Worm (Caenorhabditis elegans) whole organism, early embryonic: Measurements from ENCODE around the gene bus-4.

Experiments
- B0310.2 ChIP-seq: sonication (generic microtip); optimal IDR thresholded peaks from 2 replicates; lab custom pipeline; 2016; ENCODE audit warnings: mild to moderate bottlenecking, missing genetic modification characterization, missing compliant biosample characterization
- F13C5.2 ChIP-seq: sonication (generic microtip); optimal IDR thresholded peaks from 2 replicates; lab custom pipeline; 2017; ENCODE audit warnings: mild to moderate bottlenecking, missing genetic modification characterization, inconsistent platforms, missing compliant biosample characterization
- aly-1 ChIP-seq: sonication (generic microtip); optimal IDR thresholded peaks from 2 replicates; lab custom pipeline; 2016; ENCODE audit warnings: missing genetic modification characterization, missing compliant biosample characterization
- ama-1 ChIP-seq: fragments of 150-350 bp; optimal IDR thresholded peaks from 2 replicates; lab custom pipeline; 2014
- ceh-13 ChIP-seq: fragments of 200-800 bp; sonication (Bioruptor generic); optimal IDR thresholded peaks from 2 replicates; lab custom pipeline; 2018; ENCODE audit warnings: mild to moderate bottlenecking, missing genetic modification characterization, missing compliant biosample characterization
- ceh-36 ChIP-seq: sonication (generic microtip); optimal IDR thresholded peaks from 2 replicates; lab custom pipeline; 2016; ENCODE audit warnings: missing genetic modification characterization, inconsistent platforms, missing compliant biosample characterization
- ets-7 ChIP-seq: sonication (generic microtip); optimal IDR thresholded peaks from 2 replicates; lab custom pipeline; 2016; ENCODE audit warnings: missing genotype, missing genetic modification characterization, missing compliant biosample characterization
- flt-1 ChIP-seq: fragments of 200-800 bp; sonication (Bioruptor generic); IDR thresholded peaks from 2 replicates; pipeline ENCODE4 v1.3.6; 2022; ENCODE audit warnings: missing genetic modification characterization, missing compliant biosample characterization
- hmbx-1 ChIP-seq: sonication (generic microtip); optimal IDR thresholded peaks from 2 replicates; lab custom pipeline; 2016; ENCODE audit warnings: mild to moderate bottlenecking, missing genetic modification characterization, missing compliant biosample characterization
- hmg-4 ChIP-seq: fragments of 200-800 bp; sonication (Bioruptor generic); optimal IDR thresholded peaks from 2 replicates; lab custom pipeline; 2018; ENCODE audit warnings: mild to moderate bottlenecking, missing genetic modification characterization, missing compliant biosample characterization
- hnd-1 ChIP-seq: sonication (generic microtip); optimal IDR thresholded peaks from 2 replicates; lab custom pipeline; 2016; ENCODE audit warnings: missing genetic modification characterization, missing compliant biosample characterization
- pes-1 ChIP-seq: fragments of 200-800 bp; sonication (Bioruptor generic); IDR thresholded peaks from 2 replicates; pipeline ENCODE4 v1.3.6; 2022; ENCODE audit warnings: missing genetic modification reagents, missing genetic modification characterization, missing compliant biosample characterization
- scrt-1 ChIP-seq: fragments of 200-800 bp; sonication (Bioruptor generic); IDR thresholded peaks from 2 replicates; pipeline ENCODE4 v1.3.6; 2022; ENCODE audit warnings: missing genetic modification characterization, missing compliant biosample characterization
- sea-1 ChIP-seq: fragments of 200-800 bp; sonication (Bioruptor generic); conservative IDR thresholded peaks from 2 replicates; pipeline ENCODE4 v1.3.6; 2022; ENCODE audit warnings: missing genetic modification characterization, missing compliant biosample characterization
- tbx-11 ChIP-seq: fragments of 200-800 bp; sonication (Bioruptor generic); IDR thresholded peaks from 2 replicates; pipeline ENCODE4 v1.3.6; 2022; ENCODE audit warnings: missing genetic modification characterization, missing compliant biosample characterization
- tbx-37 ChIP-seq: fragments of 200-800 bp; sonication (Bioruptor generic); conservative IDR thresholded peaks from 2 replicates; pipeline ENCODE4 v1.3.6; 2022; ENCODE audit warnings: missing genetic modification reagents, missing genetic modification characterization, missing compliant biosample characterization
- tra-4 ChIP-seq: sonication (generic microtip); optimal IDR thresholded peaks from 2 replicates; lab custom pipeline; 2017; ENCODE audit warnings: missing genetic modification characterization, missing compliant biosample characterization

bus-4 gene

ce11 chrIV:4652365-4652844 lies 35.7 kb upstream of the bus-4 start, which contains the start of gene F29B9.5:
Gene F29B9.5, plus strand, starts transcription at chrIV:4652415.
- TF ChIP-seq pes-1 (GFP tag; lab: Robert Waterston, UW) (no peak), ama-1 (lab: Kevin White, UChicago) (no peak), ets-7 (no peak), tbx-11 (no peak), B0310.2 (tag; lab: Kevin White, UChicago) (no peak)

- TF ChIP-seq tra-4 (tag; lab: Kevin White, UChicago): no peak
- no peak for TF ChIP-seq hmbx-1 (tag; lab: Kevin White, UChicago)
- TF ChIP-seq ets-7: no peak
- no peak for TF ChIP-seq hmg-4 (GFP tag; lab: Kevin White, UChicago)
These were observed 35.1 kb upstream of the bus-4 start, which contains the start of gene psr-1 for ce11 chrIV:4652962-4653361. Gene psr-1, plus strand, starts transcription at chrIV:4653262.

ce11 chrIV:4653708-4654107 lies 34.4 kb upstream of the bus-4 start:
- no peak for TF ChIP-seq sea-1 (GFP tag; lab: Robert Waterston, UW)
- no peak for TF ChIP-seq flt-1
- TF ChIP-seq F13C5.2 (tag; lab: Kevin White, UChicago): no peak
- no peak for TF ChIP-seq ceh-13 (GFP tag; lab: Kevin White, UChicago)
- no peak for TF ChIP-seq hmg-4 (GFP tag; lab: Kevin White, UChicago)
- TF ChIP-seq tra-4 (tag; lab: Kevin White, UChicago): no peak
- TF ChIP-seq ets-7: no peak
- TF ChIP-seq ama-1 (lab: Kevin White, UChicago): no peak
- no peak for TF ChIP-seq tbx-11
- TF ChIP-seq hnd-1 (tag; lab: Kevin White, UChicago): no peak
- no peak for TF ChIP-seq B0310.2 (tag; lab: Kevin White, UChicago)
- no peak for TF ChIP-seq scrt-1
- TF ChIP-seq pes-1 (GFP tag; lab: Robert Waterston, UW): no peak
- TF ChIP-seq aly-1 (tag; lab: Kevin White, UChicago): no peak
- no peak for TF ChIP-seq ceh-36 (tag; lab: Kevin White, UChicago)
- no peak for TF ChIP-seq tbx-37 (GFP tag; lab: Robert Waterston, UW)
- TF ChIP-seq hmbx-1 (tag; lab: Kevin White, UChicago): no peak

- TF ChIP-seq ceh-13 (GFP tag; lab: Kevin White, UChicago) (no peak), tra-4 (tag; lab: Kevin White, UChicago) (no peak), tbx-37 (GFP tag; lab: Robert Waterston, UW) (no peak), tbx-11 (no peak), ama-1 (lab: Kevin White, UChicago) (no peak), hmg-4 (GFP tag; lab: Kevin White, UChicago) (no peak), scrt-1 (no peak)
These were observed 32.1 kb upstream of the bus-4 start for ce11 chrIV:4655979-4656378.

ce11 chrIV:4656380-4656779 lies 31.7 kb upstream of the bus-4 start:
- TF ChIP-seq ceh-13 (GFP tag; lab: Kevin White, UChicago) (no peak), ama-1 (lab: Kevin White, UChicago) (no peak), hmg-4 (GFP tag; lab: Kevin White, UChicago) (no peak), hnd-1 (tag; lab: Kevin White, UChicago) (no peak), ceh-36 (tag; lab: Kevin White, UChicago) (no peak), sea-1 (GFP tag; lab: Robert Waterston, UW) (no peak), tra-4 (tag; lab: Kevin White, UChicago) (no peak), ets-7 (no peak), scrt-1 (no peak), tbx-37 (GFP tag; lab: Robert Waterston, UW) (no peak), aly-1 (tag; lab: Kevin White, UChicago) (no peak), tbx-11 (no peak), F13C5.2 (tag; lab: Kevin White, UChicago) (no peak), hmbx-1 (tag; lab: Kevin White, UChicago) (no peak), B0310.2 (tag; lab: Kevin White, UChicago) (no peak), flt-1 (no peak), pes-1 (GFP tag; lab: Robert Waterston, UW) (no peak)

- TF ChIP-seq tbx-37 (GFP tag; lab: Robert Waterston, UW) (no peak), tra-4 (tag; lab: Kevin White, UChicago) (no peak), F13C5.2 (tag; lab: Kevin White, UChicago) (no peak), flt-1 (no peak), scrt-1 (no peak), ama-1 (lab: Kevin White, UChicago) (no peak), hmbx-1 (tag; lab: Kevin White, UChicago) (no peak)
These were observed 30.2 kb upstream of the bus-4 start, which contains the start of gene col-111 for ce11 chrIV:4657874-4658273. Gene col-111, minus strand, starts transcription at chrIV:4657974.

ce11 chrIV:4659277-4659676 lies 28.8 kb upstream of the bus-4 start, which contains the start of gene mrps-21:
Gene mrps-21, minus strand, starts transcription at chrIV:4659517.
- TF ChIP-seq flt-1 (no peak), hmbx-1 (tag; lab: Kevin White, UChicago) (no peak), ceh-13 (GFP tag; lab: Kevin White, UChicago) (no peak), B0310.2 (tag; lab: Kevin White, UChicago) (no peak), hmg-4 (GFP tag; lab: Kevin White, UChicago) (no peak)
